Fruit fly (Drosophila melanogaster) whole organism, wandering third instar larva: Measurements from ENCODE around the gene mura.

ENCODE experiments used
- Abd-B ChIP-seq: fragments of >200 bp; optimal IDR thresholded peaks from 2 replicates; lab custom pipeline; 2017; ENCODE audit warnings: missing biosample characterization, missing genetic modification characterization
- CG32264 ChIP-seq: fragments of 200-800 bp; sonication (Bioruptor generic); optimal IDR thresholded peaks from 2 replicates; lab custom pipeline; 2016; ENCODE audit warnings: missing biosample characterization, missing genetic modification characterization
- CG9705 ChIP-seq: fragments of 200-800 bp; sonication (Bioruptor generic); optimal IDR thresholded peaks from 2 replicates; lab custom pipeline; 2018; ENCODE audit warnings: missing biosample characterization, mild to moderate bottlenecking, missing genetic modification characterization
- CrebA ChIP-seq: fragments of 200-800 bp; sonication (Bioruptor generic); optimal IDR thresholded peaks from 2 replicates; lab custom pipeline; 2016; ENCODE audit warnings: missing biosample characterization, mild to moderate bottlenecking, missing genetic modification characterization, borderline replicate concordance
- Dfd ChIP-seq: fragments of >200 bp; optimal IDR thresholded peaks from 2 replicates; lab custom pipeline; 2017; ENCODE audit warnings: missing biosample characterization, missing genetic modification characterization
- Dif ChIP-seq: fragments of 200-275, 200-300 bp; sonication (Bioruptor generic); optimal IDR thresholded peaks from 2 replicates; lab custom pipeline; 2018; ENCODE audit warnings: missing biosample characterization, missing genetic modification characterization; ENCODE audit not compliant: partially characterized antibody
- GATAd ChIP-seq: sonication (Bioruptor generic); optimal IDR thresholded peaks from 2 replicates; lab custom pipeline; 2016; ENCODE audit warnings: missing biosample characterization, missing genetic modification characterization
- HLH106 ChIP-seq: fragments of 200-800 bp; optimal IDR thresholded peaks from 3 replicates; lab custom pipeline; 2019; ENCODE audit warnings: missing biosample characterization, mild to moderate bottlenecking, missing genetic modification characterization, moderate library complexity
- Hnf4 ChIP-seq: fragments of 200-800 bp; sonication (Bioruptor generic); optimal IDR thresholded peaks from 2 replicates; lab custom pipeline; 2016; ENCODE audit warnings: missing biosample characterization, mild to moderate bottlenecking, missing genetic modification characterization
- Hr78 ChIP-seq: fragments of >200 bp; optimal IDR thresholded peaks from 2 replicates; lab custom pipeline; 2017; ENCODE audit warnings: missing biosample characterization, missing genetic modification characterization
- Hr83 ChIP-seq: fragments of 200-300 bp; sonication (Bioruptor generic); optimal IDR thresholded peaks from 2 replicates; lab custom pipeline; 2016; ENCODE audit warnings: missing biosample characterization, mild to moderate bottlenecking, missing genetic modification characterization, moderate library complexity; ENCODE audit not compliant: poor library complexity, severe bottlenecking
- Jra ChIP-seq: sonication (Bioruptor generic); optimal IDR thresholded peaks from 2 replicates; lab custom pipeline; 2016; ENCODE audit warnings: missing biosample characterization, missing genetic modification characterization
- Mio ChIP-seq: sonication (Bioruptor generic); optimal IDR thresholded peaks from 2 replicates; lab custom pipeline; 2016; ENCODE audit warnings: missing biosample characterization, missing genetic modification characterization
- Myc ChIP-seq: fragments of >200 bp; optimal IDR thresholded peaks from 2 replicates; lab custom pipeline; 2017
- N ChIP-seq: fragments of >200 bp; optimal IDR thresholded peaks from 2 replicates; lab custom pipeline; 2018; ENCODE audit warnings: missing biosample characterization, missing external identifiers, missing genetic modification characterization
- OdsH ChIP-seq: fragments of 200-800 bp; sonication (Bioruptor generic); optimal IDR thresholded peaks from 2 replicates; lab custom pipeline; 2016; ENCODE audit warnings: missing biosample characterization, mild to moderate bottlenecking, missing genetic modification characterization
- Rel ChIP-seq, 2 experiments: fragments of 200-800 bp; sonication (Bioruptor generic) in 1 of 2; optimal IDR thresholded peaks; 2 replicates in 1 of 2; 3 replicates in 1 of 2; lab custom pipeline; 2016 to 2019; ENCODE audit warnings: mild to moderate bottlenecking in 2 of 2, missing biosample characterization in 2 of 2, missing genetic modification characterization in 2 of 2, moderate library complexity in 1 of 2
- Sp1 ChIP-seq: fragments of 200-800 bp; sonication (Bioruptor generic); optimal IDR thresholded peaks from 3 replicates; lab custom pipeline; 2019; ENCODE audit warnings: missing biosample characterization, mild to moderate bottlenecking, missing genetic modification characterization, moderate library complexity
- Vsx2 ChIP-seq: fragments of 200-300, 225-300 bp; sonication (Bioruptor generic); optimal IDR thresholded peaks from 2 replicates; lab custom pipeline; 2018; ENCODE audit warnings: missing biosample characterization, missing genetic modification characterization; ENCODE audit not compliant: partially characterized antibody
- br ChIP-seq: fragments of 200-800 bp; sonication (Bioruptor generic); optimal IDR thresholded peaks from 2 replicates; lab custom pipeline; 2016; ENCODE audit warnings: missing biosample characterization, missing genetic modification characterization
- brk ChIP-seq: fragments of 200-800 bp; sonication (Bioruptor generic); optimal IDR thresholded peaks from 2 replicates; lab custom pipeline; 2016; ENCODE audit warnings: missing biosample characterization, mild to moderate bottlenecking, missing genetic modification characterization
- dl ChIP-seq, 2 experiments: fragments of 175-275, 200-275 bp in 1 of 2; fragments of 200-275 bp in 1 of 2; sonication (Bioruptor generic); optimal IDR thresholded peaks; lab custom pipeline; 2018; ENCODE audit warnings: mild to moderate bottlenecking in 2 of 2, missing biosample characterization in 2 of 2, missing genetic modification characterization in 2 of 2, moderate library complexity in 2 of 2; ENCODE audit not compliant: partially characterized antibody in 2 of 2, insufficient read depth in 1 of 2
- dmrt93B ChIP-seq: fragments of 200-800 bp; sonication (Bioruptor generic); optimal IDR thresholded peaks from 2 replicates; lab custom pipeline; 2018; ENCODE audit warnings: missing biosample characterization, mild to moderate bottlenecking, missing genetic modification characterization
- dsf ChIP-seq: sonication (Bioruptor generic); optimal IDR thresholded peaks from 2 replicates; lab custom pipeline; 2016; ENCODE audit warnings: missing biosample characterization, missing genetic modification characterization, borderline replicate concordance
- ey ChIP-seq: fragments of 200-800 bp; sonication (Bioruptor generic); optimal IDR thresholded peaks from 2 replicates; lab custom pipeline; 2016; ENCODE audit warnings: missing biosample characterization, missing genetic modification characterization
- foxo ChIP-seq, 2 experiments: fragments of 200-800 bp; sonication (Bioruptor generic); optimal IDR thresholded peaks; 2 replicates in 1 of 2; 3 replicates in 1 of 2; lab custom pipeline; 2016 to 2017; ENCODE audit warnings: missing biosample characterization in 2 of 2, missing genetic modification characterization in 2 of 2
- fru ChIP-seq: fragments of 200-800 bp; sonication (Bioruptor generic); optimal IDR thresholded peaks from 3 replicates; lab custom pipeline; 2016; ENCODE audit warnings: missing biosample characterization, mild to moderate bottlenecking, missing genetic modification characterization
- h ChIP-seq: fragments of 200-800 bp; sonication (Bioruptor generic); optimal IDR thresholded peaks from 3 replicates; lab custom pipeline; 2016; ENCODE audit warnings: missing biosample characterization, mild to moderate bottlenecking, missing genetic modification characterization
- jim ChIP-seq: fragments of 175-275, 200-325 bp; sonication (Bioruptor generic); optimal IDR thresholded peaks from 2 replicates; lab custom pipeline; 2016; ENCODE audit warnings: missing biosample characterization, mild to moderate bottlenecking, missing genetic modification characterization
- lola ChIP-seq: fragments of >200 bp; optimal IDR thresholded peaks from 2 replicates; lab custom pipeline; 2017; ENCODE audit warnings: missing biosample characterization, missing genetic modification characterization
- pan ChIP-seq: fragments of >200 bp; optimal IDR thresholded peaks from 2 replicates; lab custom pipeline; 2017
- psq ChIP-seq: fragments of 200-800 bp; sonication (Bioruptor generic); optimal IDR thresholded peaks from 3 replicates; lab custom pipeline; 2017; ENCODE audit warnings: missing biosample characterization, mild to moderate bottlenecking, missing genetic modification characterization, moderate library complexity
- rgr ChIP-seq: fragments of 200-800 bp; sonication (Bioruptor generic); optimal IDR thresholded peaks from 3 replicates; lab custom pipeline; 2016; ENCODE audit warnings: missing biosample characterization, mild to moderate bottlenecking, missing genetic modification characterization
- sage ChIP-seq: fragments of 200-800 bp; sonication (Bioruptor generic); optimal IDR thresholded peaks from 2 replicates; lab custom pipeline; 2016; ENCODE audit warnings: missing biosample characterization, mild to moderate bottlenecking, missing genetic modification characterization
- sv ChIP-seq: fragments of 200-800 bp; sonication (Bioruptor generic); optimal IDR thresholded peaks from 3 replicates; lab custom pipeline; 2016; ENCODE audit warnings: missing biosample characterization, missing genetic modification characterization
- tai ChIP-seq: sonication (Bioruptor generic); optimal IDR thresholded peaks from 2 replicates; lab custom pipeline; 2016; ENCODE audit warnings: missing biosample characterization, missing genetic modification characterization
- usp ChIP-seq: fragments of >200 bp; optimal IDR thresholded peaks from 2 replicates; lab custom pipeline; 2017; ENCODE audit warnings: missing biosample characterization, missing genetic modification characterization
- woc ChIP-seq: sonication (Bioruptor generic); optimal IDR thresholded peaks from 2 replicates; lab custom pipeline; 2016; ENCODE audit warnings: missing biosample characterization, mild to moderate bottlenecking, missing genetic modification characterization

mura gene

DNA sequence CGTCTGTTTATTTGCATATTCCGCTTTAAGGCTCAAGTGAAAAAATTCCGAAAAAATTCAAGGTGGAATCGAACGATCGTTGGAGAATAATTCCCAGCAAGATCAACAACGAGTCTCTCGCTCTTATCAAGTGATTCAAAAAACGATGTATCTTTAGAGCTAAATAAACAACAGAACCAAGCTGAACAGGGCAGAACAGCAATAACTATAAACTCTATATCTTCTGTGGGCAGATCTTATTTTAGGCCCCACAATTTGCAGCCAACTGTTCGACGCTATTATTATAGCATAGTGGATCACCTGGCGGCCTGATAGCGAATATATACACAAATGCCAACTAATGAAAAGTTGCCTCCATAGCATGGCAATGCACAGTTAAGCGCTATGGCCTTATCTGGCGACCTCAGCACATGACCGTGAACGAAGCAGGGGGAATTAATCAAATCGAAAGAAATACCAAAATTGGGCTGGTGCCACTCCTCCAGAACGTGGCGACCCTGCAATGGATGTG lies 22.2 kb downstream of the mura start:
- TF ChIP-seq N (GFP tag; lab: Kevin White, UChicago): no peak
- TF ChIP-seq psq (GFP tag; lab: Kevin White, UChicago): no peak
- TF ChIP-seq sv (GFP tag; lab: Kevin White, UChicago): no peak
- no peak for TF ChIP-seq Dfd (GFP tag; lab: Kevin White, UChicago)
- TF ChIP-seq Hr78: no peak
- TF ChIP-seq CG32264 (GFP tag; lab: Kevin White, UChicago): no peak
- TF ChIP-seq Rel (GFP tag; optimal IDR thresholded peaks at IDR 0.05; lab: Kevin White, UChicago): no peak
- peak; percentile 69 for TF ChIP-seq Rel (tag; optimal IDR thresholded peaks at IDR 0.05; lab: Kevin White, UChicago)

DNA sequence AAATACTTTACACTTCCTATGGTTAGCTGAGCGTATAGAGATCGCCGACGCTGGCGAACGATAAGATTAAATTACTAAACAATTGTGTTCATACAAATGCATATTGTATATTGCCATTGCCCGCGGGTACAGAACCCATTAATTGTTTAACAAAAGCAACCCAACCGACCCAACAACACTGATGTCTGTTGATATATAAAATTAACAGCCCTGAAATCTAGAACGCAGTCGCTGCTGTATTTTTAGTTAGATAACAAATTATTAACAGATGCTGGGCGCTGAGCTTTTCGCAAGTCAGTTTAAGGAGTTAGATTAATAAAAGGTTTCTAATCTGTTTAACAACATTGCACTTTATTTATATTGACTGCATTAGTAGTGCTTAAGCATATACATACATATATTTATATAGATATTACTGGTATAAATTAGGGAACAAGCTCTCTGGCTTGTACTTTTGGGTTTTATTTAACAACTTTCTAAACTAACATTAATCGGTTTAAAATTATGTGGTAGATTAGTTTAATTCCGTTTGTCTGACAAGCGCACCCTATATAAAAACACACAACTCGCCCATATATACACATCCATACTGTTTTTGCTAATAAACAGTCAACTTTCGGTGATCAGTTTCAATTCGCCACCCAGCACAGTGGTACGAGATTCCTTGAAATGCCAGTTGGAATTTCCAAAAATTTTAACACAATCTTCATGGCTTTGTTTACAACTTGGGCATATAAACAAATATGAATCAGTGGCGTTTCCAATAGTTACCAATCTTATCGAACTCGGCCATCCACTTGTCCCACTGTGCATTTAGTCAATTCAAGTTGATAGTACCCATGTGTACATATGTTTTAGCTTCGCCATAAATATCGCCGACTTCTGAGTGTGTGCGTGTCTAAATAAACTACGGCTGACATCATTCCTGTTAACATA lies 23.4 kb downstream of the mura start:
- TF ChIP-seq tai: no peak
- no peak for TF ChIP-seq CrebA
- TF ChIP-seq Rel (GFP tag; optimal IDR thresholded peaks at IDR 0.05; lab: Kevin White, UChicago): peak; percentile 95
- TF ChIP-seq Rel (tag; optimal IDR thresholded peaks at IDR 0.05; lab: Kevin White, UChicago): peak; percentile 60
- peak; percentile 94 for TF ChIP-seq Hnf4 (GFP tag; lab: Kevin White, UChicago)
- TF ChIP-seq Hr83 (GFP tag; lab: Kevin White, UChicago): peak; percentile 96
- peak; percentile 87 for TF ChIP-seq Sp1 (GFP tag; lab: Kevin White, UChicago)
- peak; percentile 10 for TF ChIP-seq jim (GFP tag; lab: Kevin White, UChicago)
- peak; percentile 86 for TF ChIP-seq psq (GFP tag; lab: Kevin White, UChicago)
- no peak for TF ChIP-seq usp (GFP tag; lab: Kevin White, UChicago)
- TF ChIP-seq sage: peak; percentile 92
- peak; percentile 92 for TF ChIP-seq woc (GFP tag; lab: Kevin White, UChicago)
- TF ChIP-seq dl (GFP tag; optimal IDR thresholded peaks at IDR 0.05; lab: Kevin White, UChicago; ENCODE audit: insufficient read depth in 1 of 2, partially characterized antibody in 2 of 2): no peak
- peak; percentile 90 for TF ChIP-seq HLH106 (tag; lab: Kevin White, UChicago)
- TF ChIP-seq Jra (GFP tag; lab: Kevin White, UChicago): peak; percentile 88
- no peak for TF ChIP-seq Myc
- peak; percentile 34 for TF ChIP-seq dsf (GFP tag; lab: Kevin White, UChicago)
- no peak for TF ChIP-seq Dif
- TF ChIP-seq Mio (GFP tag; lab: Kevin White, UChicago): peak; percentile 65
- peak; percentile 65 for TF ChIP-seq sv (GFP tag; lab: Kevin White, UChicago)
- TF ChIP-seq Hr78: no peak
- peak; percentile 97 for TF ChIP-seq CG32264 (GFP tag; lab: Kevin White, UChicago)
- peak; percentile 96 for TF ChIP-seq rgr (GFP tag; lab: Kevin White, UChicago)
- TF ChIP-seq pan (lab: Kevin White, UChicago): no peak
- peak; percentile 77 for TF ChIP-seq GATAd (GFP tag; lab: Kevin White, UChicago)
- TF ChIP-seq h (GFP tag; lab: Kevin White, UChicago): peak; percentile 99
- TF ChIP-seq OdsH (GFP tag; lab: Kevin White, UChicago): peak; percentile 91
- no peak for TF ChIP-seq Abd-B (GFP tag; lab: Kevin White, UChicago)
- peak; percentile 87 for TF ChIP-seq brk
- no peak for TF ChIP-seq N (GFP tag; lab: Kevin White, UChicago)
- peak; percentile 81 for TF ChIP-seq dmrt93B (GFP tag; lab: Kevin White, UChicago)
- peak; percentile 95 for TF ChIP-seq foxo (GFP tag; optimal IDR thresholded peaks at IDR 0.05; lab: Kevin White, UChicago)
- TF ChIP-seq CG9705 (GFP tag; lab: Kevin White, UChicago): peak; percentile 68
- no peak for TF ChIP-seq Vsx2 (GFP tag; lab: Kevin White, UChicago)
- TF ChIP-seq br: peak; percentile 96
- TF ChIP-seq fru (GFP tag; lab: Kevin White, UChicago): peak; percentile 97
- TF ChIP-seq lola (GFP tag; lab: Kevin White, UChicago): no peak
- no peak for TF ChIP-seq Dfd (GFP tag; lab: Kevin White, UChicago)
- peak; percentile 94 for TF ChIP-seq ey
